Worm (Caenorhabditis elegans): ENCODE measurements around the gene C14B1.3.

DNA sequence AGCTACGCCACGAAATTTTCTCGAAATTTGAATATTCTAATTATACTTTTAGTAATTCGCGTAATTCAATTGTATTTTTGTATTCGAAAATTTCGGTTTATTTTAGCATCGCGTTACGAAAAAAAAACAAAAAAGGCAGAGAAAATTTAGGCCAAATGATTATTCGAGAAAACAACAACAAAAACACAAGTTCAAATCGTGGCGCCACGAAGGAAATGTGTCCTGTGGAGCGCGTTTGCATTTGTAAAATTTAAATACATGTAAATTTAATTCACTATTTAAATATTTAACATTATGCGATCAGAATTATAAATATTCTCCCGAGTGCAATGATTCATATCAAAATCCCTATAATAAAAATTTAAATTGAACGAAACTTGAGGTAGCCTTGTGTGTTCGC is 20.4 kb downstream of the C14B1.3 start:
- no peak for TF ChIP-seq ama-1 (optimal IDR thresholded peaks at IDR 0.05)
- no peak for TF ChIP-seq unc-42 (tag; optimal IDR thresholded peaks at IDR 0.05)
- TF ChIP-seq C38D4.7 (GFP tag; optimal IDR thresholded peaks at IDR 0.05), result no peak
- no peak for TF ChIP-seq ceh-45 (GFP tag; IDR thresholded peaks at IDR 0.05)
- no peak for TF ChIP-seq Y22D7AL.16 (tag; optimal IDR thresholded peaks at IDR 0.05)
- no peak for TF ChIP-seq nhr-11 (tag; optimal IDR thresholded peaks at IDR 0.05)
- no peak for TF ChIP-seq C08G9.2 (tag; optimal IDR thresholded peaks at IDR 0.05)
- no peak for TF ChIP-seq dmd-4 (tag; optimal IDR thresholded peaks at IDR 0.05; ENCODE audit: borderline replicate concordance)
- TF ChIP-seq fkh-10 (GFP tag; optimal IDR thresholded peaks at IDR 0.05), result no peak
- TF ChIP-seq pqm-1 (tag; optimal IDR thresholded peaks at IDR 0.05), result no peak
- no peak for TF ChIP-seq ceh-34 (tag; optimal IDR thresholded peaks at IDR 0.05)
- no peak for TF ChIP-seq sox-4 (tag; optimal IDR thresholded peaks at IDR 0.05)
